Fruit fly (Drosophila melanogaster) whole organism, embryonic: ENCODE data around the gene CG33947.

Source experiments
- Bgb ChIP-seq: fragments of 200-800 bp; sonication (Bioruptor generic); IDR thresholded peaks from 2 replicates; pipeline ENCODE4 v1.3.6; 2022; ENCODE audit warnings: missing biosample characterization, missing genetic modification characterization; ENCODE audit not compliant: partially characterized antibody
- CG10366 ChIP-seq: fragments of 200-800 bp; sonication (Bioruptor generic); IDR thresholded peaks from 2 replicates; pipeline ENCODE4 v1.3.6; 2022; ENCODE audit warnings: missing biosample characterization, missing genetic modification characterization
- CG11093 ChIP-seq: fragments of 200-800 bp; sonication (Bioruptor generic); IDR thresholded peaks from 3 replicates; pipeline ENCODE4 v1.3.6; 2022; ENCODE audit warnings: missing biosample characterization, missing genetic modification characterization
- CG1233 ChIP-seq: fragments of 200-800 bp; sonication (Bioruptor generic); optimal IDR thresholded peaks from 4 replicates; lab custom pipeline; 2018; ENCODE audit warnings: missing biosample characterization, mild to moderate bottlenecking, missing genetic modification characterization
- CG13775 ChIP-seq: fragments of 200-800 bp; sonication (Bioruptor generic); optimal IDR thresholded peaks from 3 replicates; lab custom pipeline; 2017; ENCODE audit warnings: missing biosample characterization, mild to moderate bottlenecking, missing genetic modification characterization
- CG14860 ChIP-seq: fragments of 200-800 bp; sonication (Bioruptor generic); IDR thresholded peaks from 3 replicates; pipeline ENCODE4 v1.3.6; 2022; ENCODE audit warnings: missing biosample characterization, missing genetic modification characterization; ENCODE audit not compliant: partially characterized antibody
- CG15269 ChIP-seq: fragments of 200-800 bp; sonication (Bioruptor generic); optimal IDR thresholded peaks from 2 replicates; lab custom pipeline; 2018; ENCODE audit warnings: missing biosample characterization, mild to moderate bottlenecking, missing genetic modification characterization, moderate library complexity
- CG17612 ChIP-seq: fragments of 200-800 bp; sonication (Bioruptor generic); IDR thresholded peaks from 2 replicates; pipeline ENCODE4 v1.3.6; 2022; ENCODE audit warnings: missing biosample characterization, missing genetic modification characterization
- CG17802 ChIP-seq: fragments of 200-800 bp; sonication (Bioruptor generic); optimal IDR thresholded peaks from 2 replicates; lab custom pipeline; 2018; ENCODE audit warnings: missing biosample characterization, mild to moderate bottlenecking, missing genetic modification characterization, moderate library complexity
- CG18262 ChIP-seq: fragments of 200-800 bp; optimal IDR thresholded peaks from 3 replicates; lab custom pipeline; 2019; ENCODE audit warnings: missing biosample characterization, mild to moderate bottlenecking, missing genetic modification characterization, moderate library complexity
- CG1832 ChIP-seq: fragments of 200-800 bp; sonication (Bioruptor generic); optimal IDR thresholded peaks from 2 replicates; lab custom pipeline; 2017; ENCODE audit warnings: missing biosample characterization, mild to moderate bottlenecking, missing genetic modification characterization, inconsistent platforms
- CG2712 ChIP-seq: fragments of 200-800 bp; optimal IDR thresholded peaks from 3 replicates; lab custom pipeline; 2019; ENCODE audit warnings: missing biosample characterization, mild to moderate bottlenecking, missing genetic modification characterization, moderate library complexity
- CG2875 ChIP-seq: fragments of 200-800 bp; sonication (Bioruptor generic); optimal IDR thresholded peaks from 2 replicates; lab custom pipeline; 2017; ENCODE audit warnings: missing biosample characterization, mild to moderate bottlenecking, missing genetic modification characterization, missing genetic modification reagents
- CG31388 ChIP-seq: fragments of 200-800 bp; sonication (Bioruptor generic); optimal IDR thresholded peaks from 2 replicates; lab custom pipeline; 2016; ENCODE audit warnings: missing biosample characterization, missing genetic modification characterization
- CG31441 ChIP-seq: fragments of 200-800 bp; sonication (Bioruptor generic); IDR thresholded peaks from 2 replicates; pipeline ENCODE4 v1.3.6; 2022; ENCODE audit warnings: missing biosample characterization, missing genetic modification characterization
- CG3995 ChIP-seq: fragments of 200-800 bp; sonication (Bioruptor generic); optimal IDR thresholded peaks from 3 replicates; lab custom pipeline; 2016; ENCODE audit warnings: missing biosample characterization, missing genetic modification characterization
- CG4404 ChIP-seq: fragments of 200-800 bp; sonication (Bioruptor generic); IDR thresholded peaks from 2 replicates; pipeline ENCODE4 v1.3.6; 2022; ENCODE audit warnings: missing biosample characterization, missing genetic modification characterization
- CG4820 ChIP-seq: fragments of 200-800 bp; sonication (Bioruptor generic); optimal IDR thresholded peaks from 3 replicates; lab custom pipeline; 2016; ENCODE audit warnings: missing biosample characterization, missing genetic modification characterization
- CG8478 ChIP-seq: fragments of >200 bp; optimal IDR thresholded peaks from 2 replicates; lab custom pipeline; 2018
- CG9609 ChIP-seq: fragments of 200-800 bp; sonication (Bioruptor generic); optimal IDR thresholded peaks from 3 replicates; lab custom pipeline; 2016; ENCODE audit warnings: missing biosample characterization, missing genetic modification characterization
- CG9817 ChIP-seq: fragments of 200-800 bp; sonication (Bioruptor generic); optimal IDR thresholded peaks from 2 replicates; lab custom pipeline; 2018; ENCODE audit warnings: missing biosample characterization, mild to moderate bottlenecking, missing genetic modification characterization, moderate library complexity
- CrebB ChIP-seq: fragments of 200-800 bp; sonication (Bioruptor generic); optimal IDR thresholded peaks from 3 replicates; lab custom pipeline; 2018; ENCODE audit warnings: missing biosample characterization, mild to moderate bottlenecking, missing genetic modification characterization
- D ChIP-seq, 2 experiments: fragments of 200-800 bp in 1 of 2; fragments of >200 bp in 1 of 2; sonication (Bioruptor generic) in 1 of 2; optimal IDR thresholded peaks; 2 replicates in 1 of 2; 3 replicates in 1 of 2; lab custom pipeline; 2017; ENCODE audit warnings: mild to moderate bottlenecking in 1 of 2, missing biosample characterization in 1 of 2, missing genetic modification characterization in 1 of 2, missing genetic modification reagents in 1 of 2
- Dbx ChIP-seq: fragments of 200-800 bp; sonication (Bioruptor generic); IDR thresholded peaks from 3 replicates; pipeline ENCODE4 v1.3.6; 2022; ENCODE audit warnings: missing biosample characterization, missing genetic modification characterization
- H2.0 ChIP-seq: fragments of 200-800 bp; sonication (Bioruptor generic); IDR thresholded peaks from 2 replicates; pipeline ENCODE4 v1.3.6; 2022; ENCODE audit warnings: missing biosample characterization, missing genetic modification characterization
- Mad ChIP-seq: fragments of 200-800 bp; sonication (Bioruptor generic); optimal IDR thresholded peaks from 2 replicates; lab custom pipeline; 2016; ENCODE audit warnings: missing biosample characterization, missing genetic modification characterization
- NC2α ChIP-seq: fragments of 200-800 bp; sonication (Bioruptor generic); optimal IDR thresholded peaks from 2 replicates; lab custom pipeline; 2016; ENCODE audit warnings: missing biosample characterization, missing genetic modification characterization
- PHDP ChIP-seq: fragments of 200-800 bp; sonication (Bioruptor generic); optimal IDR thresholded peaks from 3 replicates; lab custom pipeline; 2018; ENCODE audit warnings: missing biosample characterization, mild to moderate bottlenecking, missing genetic modification characterization, moderate library complexity
- Usf ChIP-seq: fragments of 200-800 bp; sonication (Bioruptor generic); optimal IDR thresholded peaks from 2 replicates; lab custom pipeline; 2017; ENCODE audit warnings: missing genotype, missing biosample characterization, missing genetic modification characterization
- Vsx1 ChIP-seq: fragments of 200-800 bp; sonication (Bioruptor generic); optimal IDR thresholded peaks from 2 replicates; lab custom pipeline; 2017; ENCODE audit warnings: missing biosample characterization, mild to moderate bottlenecking, missing genetic modification characterization, missing genetic modification reagents
- aop ChIP-seq: fragments of 200-800 bp; sonication (Bioruptor generic); IDR thresholded peaks from 2 replicates; pipeline ENCODE4 v1.3.6; 2022; ENCODE audit warnings: missing biosample characterization, missing genetic modification characterization
- bowl ChIP-seq: fragments of 200-800 bp; sonication (Bioruptor generic); IDR thresholded peaks from 2 replicates; pipeline ENCODE4 v1.3.6; 2022; ENCODE audit warnings: missing biosample characterization, missing genetic modification characterization
- btn ChIP-seq: fragments of 200-800 bp; sonication (Bioruptor generic); optimal IDR thresholded peaks from 2 replicates; lab custom pipeline; 2016; ENCODE audit warnings: missing biosample characterization, missing genetic modification characterization
- cas ChIP-seq: fragments of 200-800 bp; sonication (Bioruptor generic); IDR thresholded peaks from 2 replicates; pipeline ENCODE4 v1.3.6; 2022; ENCODE audit warnings: missing biosample characterization, missing genetic modification characterization
- crc ChIP-seq: fragments of 200-800 bp; sonication (Bioruptor generic); optimal IDR thresholded peaks from 2 replicates; lab custom pipeline; 2016; ENCODE audit warnings: missing biosample characterization, missing genetic modification characterization
- dan ChIP-seq: fragments of 200-800 bp; sonication (Bioruptor generic); IDR thresholded peaks from 2 replicates; pipeline ENCODE4 v1.3.6; 2022; ENCODE audit warnings: missing biosample characterization, missing genetic modification characterization
- dmrt11E ChIP-seq: fragments of 200-800 bp; sonication (Bioruptor generic); optimal IDR thresholded peaks from 3 replicates; lab custom pipeline; 2018; ENCODE audit warnings: missing biosample characterization, mild to moderate bottlenecking, missing genetic modification characterization, moderate library complexity
- dmrt99B ChIP-seq: fragments of 200-800 bp; sonication (Bioruptor generic); optimal IDR thresholded peaks from 2 replicates; lab custom pipeline; 2018; ENCODE audit warnings: missing biosample characterization, mild to moderate bottlenecking, missing genetic modification characterization, moderate library complexity
- fd96Cb ChIP-seq: fragments of 200-800 bp; sonication (Bioruptor generic); optimal IDR thresholded peaks from 2 replicates; lab custom pipeline; 2018; ENCODE audit warnings: missing biosample characterization, mild to moderate bottlenecking, missing genetic modification characterization, moderate library complexity
- gce ChIP-seq: fragments of 200-800 bp; sonication (Bioruptor generic); IDR thresholded peaks from 3 replicates; pipeline ENCODE4 v1.3.6; 2022; ENCODE audit warnings: missing biosample characterization, missing genetic modification characterization
- ham ChIP-seq: fragments of 200-800 bp; sonication (Bioruptor generic); IDR thresholded peaks from 2 replicates; pipeline ENCODE4 v1.3.6; 2022; ENCODE audit warnings: missing biosample characterization, missing genetic modification characterization
- hkb ChIP-seq, 2 experiments: fragments of 200-800 bp in 1 of 2; fragments of >200 bp in 1 of 2; sonication (Bioruptor generic) in 1 of 2; IDR thresholded peaks in 1 of 2; optimal IDR thresholded peaks in 1 of 2; 2 replicates each; pipeline versions ENCODE4 v1.3.6 to Lab custom; 2017 to 2022; ENCODE audit warnings: missing biosample characterization in 1 of 2, missing genetic modification characterization in 1 of 2
- odd ChIP-seq: fragments of 200-800 bp; sonication (Bioruptor generic); optimal IDR thresholded peaks from 2 replicates; lab custom pipeline; 2017; ENCODE audit warnings: missing biosample characterization, mild to moderate bottlenecking, missing genetic modification characterization
- onecut ChIP-seq: fragments of 200-800 bp; sonication (Bioruptor generic); IDR thresholded peaks from 2 replicates; pipeline ENCODE4 v1.3.6; 2022; ENCODE audit warnings: missing biosample characterization, missing genetic modification characterization
- pros ChIP-seq: fragments of 200-800 bp; sonication (Bioruptor generic); optimal IDR thresholded peaks from 3 replicates; lab custom pipeline; 2019; ENCODE audit warnings: missing biosample characterization, mild to moderate bottlenecking, missing genetic modification characterization, moderate library complexity
- ranshi ChIP-seq: fragments of 200-800 bp; sonication (Bioruptor generic); IDR thresholded peaks from 2 replicates; pipeline ENCODE4 v1.3.6; 2022; ENCODE audit warnings: missing biosample characterization, missing genetic modification characterization
- rib ChIP-seq: fragments of 200-800 bp; sonication (Bioruptor generic); IDR thresholded peaks from 2 replicates; pipeline ENCODE4 v1.3.6; 2022; ENCODE audit warnings: missing biosample characterization, missing genetic modification characterization
- sc ChIP-seq, 3 experiments: fragments of >200 bp in 2 of 3; fragments of 200-800 bp in 1 of 3; sonication (Bioruptor generic) in 1 of 3; optimal IDR thresholded peaks; 2 replicates in 2 of 3; 3 replicates in 1 of 3; lab custom pipeline; 2017; ENCODE audit warnings: mild to moderate bottlenecking in 1 of 3, missing biosample characterization in 1 of 3, missing genetic modification characterization in 1 of 3, missing genetic modification reagents in 1 of 3
- yki ChIP-seq: fragments of >200 bp; optimal IDR thresholded peaks from 3 replicates; lab custom pipeline; 2018

CG33947 gene

dm6 chr3L:11084557-11085231 lies 11.6 kb upstream of the CG33947 start (continued):
- TF ChIP-seq sc (optimal IDR thresholded peaks at IDR 0.05; lab: Kevin White, UChicago) (no peak), sc (GFP tag; optimal IDR thresholded peaks at IDR 0.05; lab: Kevin White, UChicago) (peak; percentile 94), CG4820 (GFP tag; lab: Kevin White, UChicago) (peak; percentile 97), CG31441 (GFP tag; lab: Robert Waterston, UW) (peak; percentile 97), Vsx1 (GFP tag; lab: Kevin White, UChicago) (peak; percentile 92), CG18262 (tag; lab: Kevin White, UChicago) (peak; percentile 98), onecut (GFP tag; lab: Robert Waterston, UW) (peak; percentile 91), CG11093 (peak; percentile 94), CG14860 (GFP tag; lab: Robert Waterston, UW) (no peak), dmrt11E (tag; lab: Kevin White, UChicago) (peak; percentile 98), crc (GFP tag; lab: Kevin White, UChicago) (peak; percentile 95), CG8478 (lab: Kevin White, UChicago) (no peak), CG13775 (GFP tag; lab: Kevin White, UChicago) (peak; percentile 94), ham (GFP tag; lab: Robert Waterston, UW) (no peak), CG4404 (GFP tag; lab: Robert Waterston, UW) (peak; percentile 91), CG3995 (GFP tag; lab: Kevin White, UChicago) (peak; percentile 46), bowl (GFP tag; lab: Robert Waterston, UW) (peak; percentile 93), dan (GFP tag; lab: Robert Waterston, UW) (peak; percentile 87), CG2712 (peak; percentile 98), CG17802 (tag; lab: Kevin White, UChicago) (peak; percentile 75), aop (peak; percentile 92), CG1832 (GFP tag; lab: Kevin White, UChicago) (no peak), CG31388 (peak; percentile 93), CrebB (tag; lab: Kevin White, UChicago) (peak; percentile 95), cas (GFP tag; lab: Robert Waterston, UW) (peak; percentile 78), CG15269 (tag; lab: Kevin White, UChicago) (peak; percentile 97), CG1233 (GFP tag; lab: Kevin White, UChicago) (peak; percentile 95), gce (GFP tag; lab: Robert Waterston, UW) (peak; percentile 97), Mad (peak; percentile 86), btn (GFP tag; lab: Kevin White, UChicago) (peak; percentile 96), odd (peak; percentile 95), rib (GFP tag; lab: Robert Waterston, UW) (peak; percentile 89), D (optimal IDR thresholded peaks at IDR 0.05; lab: Kevin White, UChicago) (no peak), D (GFP tag; optimal IDR thresholded peaks at IDR 0.05; lab: Kevin White, UChicago) (peak; percentile 95), Usf (peak; percentile 77), CG2875 (GFP tag; lab: Kevin White, UChicago) (peak; percentile 96), PHDP (tag; lab: Kevin White, UChicago) (peak; percentile 97), CG9817 (tag; lab: Kevin White, UChicago) (peak; percentile 77), Bgb (GFP tag; lab: Robert Waterston, UW) (no peak), dmrt99B (tag; lab: Kevin White, UChicago) (peak; percentile 97), CG10366 (GFP tag; lab: Robert Waterston, UW) (peak; percentile 96), H2.0 (GFP tag; lab: Robert Waterston, UW) (peak; percentile 97), hkb (optimal IDR thresholded peaks at IDR 0.05; lab: Kevin White, UChicago) (no peak), hkb (GFP tag; IDR thresholded peaks at IDR 0.05; lab: Robert Waterston, UW) (peak; percentile 98), ranshi (peak; percentile 96), fd96Cb (tag; lab: Kevin White, UChicago) (peak; percentile 97), CG9609 (GFP tag; lab: Kevin White, UChicago) (peak; percentile 95), yki (lab: Kevin White, UChicago) (no peak), NC2α (GFP tag; lab: Kevin White, UChicago) (peak; percentile 95), CG17612 (GFP tag; lab: Robert Waterston, UW) (peak; percentile 82), pros (peak; percentile 73), Dbx (GFP tag; lab: Robert Waterston, UW) (peak; percentile 82; the same call in 2 of the 3 replicates)
